Fruit fly (Drosophila melanogaster) whole organism, embryonic: ENCODE results near the gene CG15221.

ENCODE experiments used
- Aef1 ChIP-seq: fragments of 200-800 bp; sonication (Bioruptor generic); IDR thresholded peaks from 3 replicates; pipeline ENCODE4 v1.3.6; 2022; ENCODE audit warnings: missing biosample characterization, missing genetic modification characterization
- CG12155 ChIP-seq: fragments of 200-800 bp; sonication (Bioruptor generic); optimal IDR thresholded peaks from 3 replicates; lab custom pipeline; 2016; ENCODE audit warnings: missing biosample characterization, missing genetic modification characterization
- CG12299 ChIP-seq: fragments of 200-800 bp; sonication (Bioruptor generic); optimal IDR thresholded peaks from 2 replicates; lab custom pipeline; 2018; ENCODE audit warnings: missing biosample characterization, mild to moderate bottlenecking, missing genetic modification characterization
- CG13894 ChIP-seq: fragments of 200-800 bp; sonication (Bioruptor generic); optimal IDR thresholded peaks from 3 replicates; lab custom pipeline; 2018; ENCODE audit warnings: missing biosample characterization, mild to moderate bottlenecking, missing genetic modification characterization, moderate library complexity
- CG15269 ChIP-seq: fragments of 200-800 bp; sonication (Bioruptor generic); optimal IDR thresholded peaks from 2 replicates; lab custom pipeline; 2018; ENCODE audit warnings: missing biosample characterization, mild to moderate bottlenecking, missing genetic modification characterization, moderate library complexity
- CG15479 ChIP-seq: fragments of 200-800 bp; sonication (Bioruptor generic); optimal IDR thresholded peaks from 3 replicates; lab custom pipeline; 2019; ENCODE audit warnings: missing biosample characterization, mild to moderate bottlenecking, missing genetic modification characterization, moderate library complexity
- CG15601 ChIP-seq: fragments of 200-800 bp; sonication (Bioruptor generic); optimal IDR thresholded peaks from 3 replicates; lab custom pipeline; 2019; ENCODE audit warnings: missing biosample characterization, mild to moderate bottlenecking, missing genetic modification characterization, moderate library complexity
- CG17385 ChIP-seq: fragments of 200-800 bp; sonication (Bioruptor generic); optimal IDR thresholded peaks from 3 replicates; lab custom pipeline; 2018; ENCODE audit warnings: missing biosample characterization, mild to moderate bottlenecking, missing genetic modification characterization
- CG17912 ChIP-seq: fragments of 200-800 bp; sonication (Bioruptor generic); optimal IDR thresholded peaks from 2 replicates; lab custom pipeline; 2018; ENCODE audit warnings: missing biosample characterization, mild to moderate bottlenecking, missing genetic modification characterization
- CG1792 ChIP-seq: fragments of 200-800 bp; sonication (Bioruptor generic); optimal IDR thresholded peaks from 2 replicates; lab custom pipeline; 2016; ENCODE audit warnings: missing biosample characterization, missing genetic modification characterization
- CG2116 ChIP-seq: fragments of 200-800 bp; sonication (Bioruptor generic); optimal IDR thresholded peaks from 3 replicates; lab custom pipeline; 2018; ENCODE audit warnings: missing biosample characterization, mild to moderate bottlenecking, missing genetic modification characterization
- CG2129 ChIP-seq: fragments of 200-800 bp; sonication (Bioruptor generic); IDR thresholded peaks from 2 replicates; pipeline ENCODE4 v1.3.6; 2022; ENCODE audit warnings: missing biosample characterization, missing genetic modification characterization; ENCODE audit not compliant: partially characterized antibody
- CG32767 ChIP-seq: fragments of 200-800 bp; sonication (Bioruptor generic); IDR thresholded peaks from 2 replicates; pipeline ENCODE4 v1.3.6; 2022; ENCODE audit warnings: missing biosample characterization, missing genetic modification characterization
- CG43689 ChIP-seq: fragments of 200-800 bp; sonication (Bioruptor generic); IDR thresholded peaks from 2 replicates; pipeline ENCODE4 v1.3.6; 2022; ENCODE audit warnings: missing biosample characterization, missing genetic modification characterization
- CG4707 ChIP-seq: fragments of 200-800 bp; sonication (Bioruptor generic); optimal IDR thresholded peaks from 2 replicates; lab custom pipeline; 2018; ENCODE audit warnings: missing biosample characterization, mild to moderate bottlenecking, missing genetic modification characterization, moderate library complexity
- CG6254 ChIP-seq: fragments of 200-800 bp; sonication (Bioruptor generic); optimal IDR thresholded peaks from 3 replicates; lab custom pipeline; 2017; ENCODE audit warnings: mild to moderate bottlenecking, missing biosample characterization, missing genetic modification reagents, missing genetic modification characterization
- CG6791 ChIP-seq: fragments of 200-800 bp; sonication (Bioruptor generic); IDR thresholded peaks from 3 replicates; pipeline ENCODE4 v1.3.6; 2022; ENCODE audit warnings: missing biosample characterization, missing genetic modification characterization; ENCODE audit not compliant: partially characterized antibody
- Dll ChIP-seq: fragments of 200-800 bp; sonication (Bioruptor generic); IDR thresholded peaks from 4 replicates; pipeline ENCODE4 v1.3.6; 2022; ENCODE audit warnings: missing biosample characterization, missing genetic modification characterization; ENCODE audit not compliant: partially characterized antibody
- Dp ChIP-seq: fragments of 200-800 bp; sonication (Bioruptor generic); optimal IDR thresholded peaks from 2 replicates; lab custom pipeline; 2018; ENCODE audit warnings: missing biosample characterization, mild to moderate bottlenecking, missing genetic modification characterization, moderate library complexity
- E2f2 ChIP-seq: fragments of 200-800 bp; sonication (Bioruptor generic); IDR thresholded peaks from 2 replicates; pipeline ENCODE4 v1.3.6; 2022; ENCODE audit warnings: missing biosample characterization, missing genetic modification characterization
- ERR ChIP-seq: fragments of 200-800 bp; sonication (Bioruptor generic); optimal IDR thresholded peaks from 2 replicates; lab custom pipeline; 2016; ENCODE audit warnings: missing biosample characterization, missing genetic modification characterization
- Eip74EF ChIP-seq, 2 experiments: fragments of 200-800 bp in 1 of 2; fragments of >200 bp in 1 of 2; sonication (Bioruptor generic) in 1 of 2; optimal IDR thresholded peaks; 2 replicates each; lab custom pipeline; 2017 to 2019; ENCODE audit warnings: missing biosample characterization in 2 of 2, missing genetic modification characterization in 2 of 2, mild to moderate bottlenecking in 1 of 2, moderate library complexity in 1 of 2
- Ets65A ChIP-seq: fragments of 200-800 bp; sonication (Bioruptor generic); peaks from one replicate; lab custom pipeline; 2016; ENCODE audit warnings: missing biosample characterization, missing genetic modification characterization
- Ets97D ChIP-seq: fragments of 200-800 bp; sonication (Bioruptor generic); optimal IDR thresholded peaks from 3 replicates; lab custom pipeline; 2016; ENCODE audit warnings: missing biosample characterization, missing genetic modification characterization
- HLH54F ChIP-seq: fragments of 200-800 bp; sonication (Bioruptor generic); optimal IDR thresholded peaks from 3 replicates; lab custom pipeline; 2016; ENCODE audit warnings: missing biosample characterization, missing genetic modification characterization
- HmgD ChIP-seq: fragments of 200-800 bp; sonication (Bioruptor generic); optimal IDR thresholded peaks from 3 replicates; lab custom pipeline; 2016; ENCODE audit warnings: missing biosample characterization, missing genetic modification characterization
- Hsf ChIP-seq: fragments of 200-800 bp; sonication (Bioruptor generic); optimal IDR thresholded peaks from 3 replicates; lab custom pipeline; 2016; ENCODE audit warnings: missing biosample characterization, missing genetic modification characterization
- Lhr ChIP-seq: fragments of 200-800 bp; sonication (Bioruptor generic); optimal IDR thresholded peaks from 3 replicates; lab custom pipeline; 2017; ENCODE audit warnings: mild to moderate bottlenecking, missing biosample characterization, missing genetic modification reagents, missing genetic modification characterization
- Lpt ChIP-seq: fragments of >200 bp; optimal IDR thresholded peaks from 2 replicates; lab custom pipeline; 2018; ENCODE audit warnings: missing biosample characterization, missing genetic modification characterization
- Sin3A ChIP-seq: fragments of >200 bp; optimal IDR thresholded peaks from 2 replicates; lab custom pipeline; 2018
- Xbp1 ChIP-seq: fragments of 200-800 bp; sonication (Bioruptor generic); optimal IDR thresholded peaks from 3 replicates; lab custom pipeline; 2016; ENCODE audit warnings: missing biosample characterization, mild to moderate bottlenecking, missing genetic modification characterization
- amos ChIP-seq: fragments of 200-800 bp; sonication (Bioruptor generic); IDR thresholded peaks from 2 replicates; pipeline ENCODE4 v1.3.6; 2022; ENCODE audit warnings: missing biosample characterization, missing genetic modification characterization; ENCODE audit not compliant: partially characterized antibody
- bbx ChIP-seq: fragments of 200-800 bp; sonication (Bioruptor generic); IDR thresholded peaks from 2 replicates; pipeline ENCODE4 v1.3.6; 2022; ENCODE audit warnings: missing biosample characterization, missing genetic modification characterization; ENCODE audit not compliant: partially characterized antibody
- bsh ChIP-seq, 2 experiments: fragments of 200-800 bp; sonication (Bioruptor generic); optimal IDR thresholded peaks; 2 replicates each; lab custom pipeline; 2017 to 2018; ENCODE audit warnings: mild to moderate bottlenecking in 2 of 2, missing biosample characterization in 2 of 2, missing genetic modification characterization in 2 of 2, moderate library complexity in 1 of 2
- cg ChIP-seq: fragments of 200-800 bp; sonication (Bioruptor generic); optimal IDR thresholded peaks from 3 replicates; lab custom pipeline; 2019; ENCODE audit warnings: missing biosample characterization, mild to moderate bottlenecking, missing genetic modification characterization, moderate library complexity
- en ChIP-seq: fragments of 200-800 bp; sonication (Bioruptor generic); optimal IDR thresholded peaks from 2 replicates; lab custom pipeline; 2016; ENCODE audit warnings: missing biosample characterization, missing genetic modification characterization
- ftz-f1 ChIP-seq: fragments of 200-800 bp; sonication (Bioruptor generic); optimal IDR thresholded peaks from 2 replicates; lab custom pipeline; 2016; ENCODE audit warnings: missing biosample characterization, missing genetic modification characterization
- knrl ChIP-seq: fragments of 200-800 bp; sonication (Bioruptor generic); IDR thresholded peaks from 3 replicates; pipeline ENCODE4 v1.3.6; 2022; ENCODE audit warnings: missing biosample characterization, missing genetic modification characterization; ENCODE audit not compliant: partially characterized antibody
- nerfin-1 ChIP-seq: fragments of 200-800 bp; sonication (Bioruptor generic); optimal IDR thresholded peaks from 3 replicates; lab custom pipeline; 2019; ENCODE audit warnings: missing biosample characterization, mild to moderate bottlenecking, missing genetic modification characterization, moderate library complexity
- odd ChIP-seq: fragments of 200-800 bp; sonication (Bioruptor generic); optimal IDR thresholded peaks from 2 replicates; lab custom pipeline; 2017; ENCODE audit warnings: missing biosample characterization, mild to moderate bottlenecking, missing genetic modification characterization
- pho ChIP-seq: fragments of 200-800 bp; sonication (Bioruptor generic); optimal IDR thresholded peaks from 2 replicates; lab custom pipeline; 2016; ENCODE audit warnings: missing biosample characterization, missing genetic modification characterization
- sens ChIP-seq: fragments of 200-800 bp; sonication (Bioruptor generic); peaks from one replicate; lab custom pipeline; 2016; ENCODE audit warnings: missing biosample characterization, missing genetic modification characterization
- tna ChIP-seq: fragments of 200-800 bp; sonication (Bioruptor generic); IDR thresholded peaks from 2 replicates; pipeline ENCODE4 v1.3.6; 2022; ENCODE audit warnings: missing biosample characterization, missing genetic modification characterization; ENCODE audit not compliant: partially characterized antibody
- ttk ChIP-seq: fragments of 200-800 bp; sonication (Bioruptor generic); IDR thresholded peaks from 2 replicates; pipeline ENCODE4 v2.1.2; 2022; ENCODE audit warnings: missing biosample characterization, missing genetic modification characterization
- vnd ChIP-seq: fragments of 200-800 bp; sonication (Bioruptor generic); IDR thresholded peaks from 3 replicates; pipeline ENCODE4 v1.3.6; 2022; ENCODE audit warnings: missing biosample characterization, missing genetic modification characterization; ENCODE audit not compliant: partially characterized antibody
- vvl ChIP-seq: fragments of 200-800 bp; sonication (Bioruptor generic); IDR thresholded peaks from 2 replicates; pipeline ENCODE4 v1.3.6; 2022; ENCODE audit warnings: missing biosample characterization, missing genetic modification characterization
- yki ChIP-seq: fragments of >200 bp; optimal IDR thresholded peaks from 3 replicates; lab custom pipeline; 2018
- zfh1 ChIP-seq: fragments of 200-800 bp; sonication (Bioruptor generic); IDR thresholded peaks from 3 replicates; pipeline ENCODE4 v1.3.6; 2022; ENCODE audit warnings: missing biosample characterization, missing genetic modification characterization

Gene CG15221

dm6 chrX:11694959-11695882 is 28.8 kb upstream of the CG15221 start, which contains the start of gene PhKgamma (continued):
- peak; percentile 89 for TF ChIP-seq knrl
- 0 out of 3 replicates have a peak, but pooled peaks have one; percentile 15 for TF ChIP-seq zfh1
- TF ChIP-seq E2f2 (GFP tag; lab: Robert Waterston, UW) = peak; percentile 59
- no peak for TF ChIP-seq HLH54F (GFP tag; lab: Kevin White, UChicago)
- TF ChIP-seq amos (GFP tag; lab: Robert Waterston, UW) = peak; percentile 97
- TF ChIP-seq Lhr (GFP tag; lab: Kevin White, UChicago) = peak; percentile 86
- TF ChIP-seq ftz-f1 (GFP tag; lab: Kevin White, UChicago) = peak; percentile 87
- TF ChIP-seq pho (GFP tag; lab: Kevin White, UChicago) = peak; percentile 56
- peak; percentile 99 for TF ChIP-seq ERR
- TF ChIP-seq Ets97D = peak; percentile 88
- TF ChIP-seq ttk = peak; percentile 36; the same call in 1 of the 2 replicates
- TF ChIP-seq Dp (GFP tag; lab: Kevin White, UChicago) = peak; percentile 63
- TF ChIP-seq CG6254 (GFP tag; lab: Kevin White, UChicago) = no peak
- peak; percentile 80 for TF ChIP-seq Ets65A (GFP tag; lab: Kevin White, UChicago)
- peak; percentile 30 for TF ChIP-seq yki (lab: Kevin White, UChicago)
- no peak for TF ChIP-seq Hsf (GFP tag; lab: Kevin White, UChicago)
- TF ChIP-seq sens (GFP tag; lab: Kevin White, UChicago) = peak; percentile 80
- TF ChIP-seq CG2116 = peak; percentile 79
- peak; percentile 91 for TF ChIP-seq Dll (GFP tag; lab: Robert Waterston, UW)
- TF ChIP-seq CG17385 (GFP tag; lab: Kevin White, UChicago) = peak; percentile 74
- no peak for TF ChIP-seq CG4707 (GFP tag; lab: Kevin White, UChicago)
- TF ChIP-seq HmgD (GFP tag; lab: Kevin White, UChicago) = peak; percentile 80
- TF ChIP-seq CG6791 (GFP tag; lab: Robert Waterston, UW) = peak; percentile 96
- TF ChIP-seq CG12155 = peak; percentile 37
- peak; percentile 64 for TF ChIP-seq Sin3A (lab: Kevin White, UChicago)
- no peak for TF ChIP-seq CG32767 (GFP tag; lab: Robert Waterston, UW)
- peak; percentile 61 for TF ChIP-seq nerfin-1
- peak; percentile 80 for TF ChIP-seq tna (GFP tag; lab: Robert Waterston, UW)
- TF ChIP-seq Xbp1 = peak; percentile 99
- peak; percentile 48 for TF ChIP-seq vvl (GFP tag; lab: Robert Waterston, UW)
- peak; percentile 96 for TF ChIP-seq CG15479 (GFP tag; lab: Kevin White, UChicago)
- TF ChIP-seq bbx = peak; percentile 96
- TF ChIP-seq cg (GFP tag; lab: Kevin White, UChicago) = peak; percentile 97
- TF ChIP-seq CG2129 (GFP tag; lab: Robert Waterston, UW) = peak; percentile 80
- TF ChIP-seq CG43689 = no peak
- TF ChIP-seq odd = no peak
- TF ChIP-seq bsh (GFP tag; optimal IDR thresholded peaks at IDR 0.05; lab: Kevin White, UChicago) = peak; percentile 15 to 56
- peak in 1 of 2 experiments; percentile 6 for TF ChIP-seq Eip74EF (GFP tag; optimal IDR thresholded peaks at IDR 0.05; lab: Kevin White, UChicago)
- TF ChIP-seq CG12299 (tag; lab: Kevin White, UChicago) = peak; percentile 43
- no peak for TF ChIP-seq CG1792
- peak; percentile 45 for TF ChIP-seq CG17912 (GFP tag; lab: Kevin White, UChicago)
- TF ChIP-seq vnd (GFP tag; lab: Robert Waterston, UW) = peak; percentile 78
- TF ChIP-seq CG15269 (tag; lab: Kevin White, UChicago) = no peak
- TF ChIP-seq CG15601 (tag; lab: Kevin White, UChicago) = peak; percentile 63
- no peak for TF ChIP-seq Aef1 (GFP tag; lab: Robert Waterston, UW)
- TF ChIP-seq en = no peak
- TF ChIP-seq CG13894 = peak; percentile 81
- TF ChIP-seq Lpt (GFP tag; lab: Kevin White, UChicago) = no peak
